Worm (Caenorhabditis elegans): ENCODE results near the gene acr-9.

acr-9 gene

DNA sequence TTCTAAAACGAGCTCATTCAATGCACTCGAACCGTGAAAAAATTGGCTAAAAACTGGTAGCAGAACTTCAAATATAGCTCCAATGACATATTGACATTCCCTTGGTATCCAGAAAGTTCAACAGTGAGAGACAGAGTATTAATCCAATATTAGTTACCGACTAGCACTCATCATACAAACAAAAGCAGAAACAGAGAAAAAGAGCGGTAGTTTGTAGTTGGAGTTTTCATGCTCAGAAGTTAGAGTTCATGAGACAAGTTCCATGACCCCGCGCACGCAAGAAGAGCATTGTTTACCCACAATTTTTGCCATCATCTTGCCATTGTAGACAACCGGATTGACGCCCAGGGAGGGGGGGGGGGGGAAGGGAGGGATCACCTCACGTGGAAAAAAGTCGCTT is 7.6 kb upstream of the acr-9 start:
- TF ChIP-seq F13H6.1 (tag; optimal IDR thresholded peaks at IDR 0.05) (peak; percentile 71), egl-27 (tag; optimal IDR thresholded peaks at IDR 0.05) (no peak)

DNA sequence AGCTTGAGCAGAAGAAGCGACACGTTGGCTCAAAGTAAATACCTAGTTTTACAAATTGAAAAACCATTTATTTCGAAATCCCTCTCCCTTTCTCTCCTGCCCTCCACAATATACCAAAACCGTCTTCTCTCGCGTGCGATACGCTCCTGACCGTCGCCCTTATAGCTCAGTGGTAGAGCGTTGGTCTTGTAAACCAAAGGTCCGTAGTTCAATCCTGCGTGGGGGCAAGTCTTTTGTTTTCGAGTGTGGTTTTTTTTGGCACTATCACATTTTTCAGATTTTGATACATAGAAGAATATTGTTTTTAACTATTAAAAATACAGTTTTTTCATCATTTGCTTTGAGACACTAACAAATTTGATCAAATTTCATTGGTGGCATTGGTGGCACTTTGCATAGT is 6.9 kb upstream of the acr-9 start:
- TF ChIP-seq nhr-10 (tag; optimal IDR thresholded peaks at IDR 0.05) (no peak), sma-9 (GFP tag; optimal IDR thresholded peaks at IDR 0.05) (peak; percentile 37), sma-9 (tag; optimal IDR thresholded peaks at IDR 0.05) (no peak), fos-1 (tag; optimal IDR thresholded peaks at IDR 0.05) (peak; percentile 9), nhr-129 (tag; optimal IDR thresholded peaks at IDR 0.05) (peak; percentile 26), sma-3 (GFP tag; optimal IDR thresholded peaks at IDR 0.05) (peak; percentile 9), alr-1 (tag; optimal IDR thresholded peaks at IDR 0.05) (no peak), nhr-21 (tag; optimal IDR thresholded peaks at IDR 0.05) (peak; percentile 9)

ce11 chrX:13650799-13651198 is 4.1 kb upstream of the acr-9 start, which contains the start of gene C40C9.4:
Gene C40C9.4, plus strand, starts transcription at chrX:13651099.
- TF ChIP-seq unc-55 (GFP tag; optimal IDR thresholded peaks at IDR 0.05) (no peak), lin-11 (tag; optimal IDR thresholded peaks at IDR 0.05) (no peak), elt-1 (tag; optimal IDR thresholded peaks at IDR 0.05) (no peak), elt-3 (tag; optimal IDR thresholded peaks at IDR 0.05) (no peak), nhr-11 (tag; optimal IDR thresholded peaks at IDR 0.05) (no peak), blmp-1 (tag; optimal IDR thresholded peaks at IDR 0.05; ENCODE audit: insufficient read depth) (no peak), fos-1 (tag; optimal IDR thresholded peaks at IDR 0.05) (no peak), dmd-4 (tag; optimal IDR thresholded peaks at IDR 0.05) (no peak), nhr-129 (tag; optimal IDR thresholded peaks at IDR 0.05) (no peak), ztf-1 (GFP tag; conservative IDR thresholded peaks at IDR 0.05) (no peak), unc-39 (tag; optimal IDR thresholded peaks at IDR 0.05) (no peak)

DNA sequence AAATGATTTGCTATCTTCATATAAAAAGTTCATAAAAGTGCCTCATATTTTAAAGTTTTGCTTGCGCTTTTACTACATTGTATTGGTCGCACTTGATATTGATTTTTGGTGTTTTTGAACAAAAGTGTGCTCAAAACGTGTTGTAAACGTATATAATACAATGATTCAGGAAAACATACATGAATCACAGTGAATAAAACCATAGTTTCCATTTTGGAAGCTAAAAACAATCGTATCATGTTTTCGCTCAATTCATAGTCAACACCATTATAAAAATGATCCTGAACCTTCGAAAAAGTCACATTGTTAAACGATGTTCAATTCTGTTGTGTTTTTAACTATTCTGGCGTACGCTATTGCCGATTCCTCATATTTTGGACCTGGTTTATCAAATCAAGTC is 607 bp upstream of the acr-9 start, which contains the start of gene C40C9.3:
Gene C40C9.3, plus strand, starts transcription at position 301 of the 400 bp plus-strand sequence.
- TF ChIP-seq sma-9 (GFP tag; optimal IDR thresholded peaks at IDR 0.05) (no peak), sma-9 (tag; optimal IDR thresholded peaks at IDR 0.05) (no peak), lin-11 (tag; optimal IDR thresholded peaks at IDR 0.05) (no peak), nhr-129 (tag; optimal IDR thresholded peaks at IDR 0.05) (no peak), fos-1 (tag; optimal IDR thresholded peaks at IDR 0.05) (no peak), nhr-11 (tag; optimal IDR thresholded peaks at IDR 0.05) (no peak), ztf-1 (GFP tag; conservative IDR thresholded peaks at IDR 0.05) (no peak), snpc-4 (tag; optimal IDR thresholded peaks at IDR 0.05) (no peak), sem-4 (tag; optimal IDR thresholded peaks at IDR 0.05) (no peak), F13H6.1 (tag; optimal IDR thresholded peaks at IDR 0.05) (no peak), gmeb-1 (tag; optimal IDR thresholded peaks at IDR 0.05) (no peak), nhr-21 (tag; optimal IDR thresholded peaks at IDR 0.05) (no peak), lin-13 (GFP tag; optimal IDR thresholded peaks at IDR 0.05) (no peak), Y55F3AM.14 (GFP tag; optimal IDR thresholded peaks at IDR 0.05) (no peak), nhr-23 (tag; optimal IDR thresholded peaks at IDR 0.05) (no peak), nhr-6 (tag; optimal IDR thresholded peaks at IDR 0.05) (no peak), ceh-82 (tag; optimal IDR thresholded peaks at IDR 0.05) (no peak), mab-5 (tag; optimal IDR thresholded peaks at IDR 0.05) (no peak), ZK546.5 (tag; optimal IDR thresholded peaks at IDR 0.05) (no peak), nhr-237 (tag; optimal IDR thresholded peaks at IDR 0.05) (no peak), crh-2 (tag; optimal IDR thresholded peaks at IDR 0.05) (no peak)

ce11 chrX:13644884-13645283 is 1.8 kb downstream of the acr-9 start:
- TF ChIP-seq ama-1 (optimal IDR thresholded peaks at IDR 0.05) (no peak), mab-5 (tag; optimal IDR thresholded peaks at IDR 0.05) (peak; percentile 3), unc-55 (GFP tag; optimal IDR thresholded peaks at IDR 0.05) (peak; percentile 82), nhr-11 (tag; optimal IDR thresholded peaks at IDR 0.05) (no peak)

DNA sequence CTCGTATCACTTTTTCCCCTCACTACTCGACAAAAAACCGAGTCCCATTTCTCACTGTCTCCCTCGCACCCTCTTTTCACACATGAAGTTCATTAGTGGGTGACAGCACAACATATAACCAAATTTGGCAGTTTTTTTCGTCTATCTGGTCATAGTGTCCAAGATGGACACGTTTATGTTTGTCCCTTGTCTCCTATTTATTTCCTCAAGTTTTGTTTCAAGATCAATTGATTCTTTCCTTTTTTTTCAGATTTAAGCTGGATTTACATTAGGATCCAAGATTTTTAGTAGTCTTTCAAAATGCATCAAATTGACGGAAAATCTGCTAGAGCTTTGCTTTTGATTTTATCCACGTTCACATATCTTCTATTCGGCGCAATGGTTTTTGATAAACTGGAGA is 7.1 kb downstream of the acr-9 start, which contains the start of gene twk-20:
Gene twk-20, plus strand, starts transcription at position 301 of the 400 bp plus-strand sequence.
- TF ChIP-seq nhr-25 (tag; optimal IDR thresholded peaks at IDR 0.05) (no peak), lin-13 (GFP tag; optimal IDR thresholded peaks at IDR 0.05) (no peak), sma-3 (GFP tag; optimal IDR thresholded peaks at IDR 0.05) (no peak), F13H6.1 (tag; optimal IDR thresholded peaks at IDR 0.05) (no peak), snpc-4 (tag; optimal IDR thresholded peaks at IDR 0.05) (no peak), sma-9 (GFP tag; optimal IDR thresholded peaks at IDR 0.05) (no peak), sma-9 (tag; optimal IDR thresholded peaks at IDR 0.05) (no peak), unc-62 (GFP tag; optimal IDR thresholded peaks at IDR 0.05) (no peak), nhr-129 (tag; optimal IDR thresholded peaks at IDR 0.05) (no peak), ceh-16 (tag; optimal IDR thresholded peaks at IDR 0.05) (no peak), R02D3.7 (tag; optimal IDR thresholded peaks at IDR 0.05) (no peak), mdl-1 (tag; optimal IDR thresholded peaks at IDR 0.05) (no peak), elt-3 (tag; optimal IDR thresholded peaks at IDR 0.05) (no peak), peb-1 (tag; optimal IDR thresholded peaks at IDR 0.05) (no peak), Y55F3AM.14 (GFP tag; optimal IDR thresholded peaks at IDR 0.05) (no peak), nhr-6 (tag; optimal IDR thresholded peaks at IDR 0.05) (no peak)

Measured in whole organism, L2 larva.